Fruit fly (Drosophila melanogaster) whole organism, embryonic: Measurements from ENCODE around the gene CG7742.

Source experiments
- Antp ChIP-seq: fragments of 200-800 bp; sonication (Bioruptor generic); optimal IDR thresholded peaks from 3 replicates; lab custom pipeline; 2016; ENCODE audit warnings: missing biosample characterization, missing genetic modification characterization
- Atf3 ChIP-seq: fragments of 200-800 bp; sonication (Bioruptor generic); optimal IDR thresholded peaks from 3 replicates; lab custom pipeline; 2016; ENCODE audit warnings: missing biosample characterization, missing genetic modification characterization
- Awh ChIP-seq: fragments of 200-800 bp; sonication (Bioruptor generic); IDR thresholded peaks from 2 replicates; pipeline ENCODE4, ENCODE4 v1.3.6; 2022; ENCODE audit warnings: missing biosample characterization, missing genetic modification characterization
- C15 ChIP-seq: fragments of 200-800 bp; sonication (Bioruptor generic); IDR thresholded peaks from 3 replicates; pipeline ENCODE4 v1.3.6; 2022; ENCODE audit warnings: missing biosample characterization, missing genetic modification characterization
- CG11723 ChIP-seq: fragments of 200-800 bp; sonication (Bioruptor generic); optimal IDR thresholded peaks from 2 replicates; lab custom pipeline; 2017; ENCODE audit warnings: missing biosample characterization, mild to moderate bottlenecking, missing genetic modification characterization
- CG12236 ChIP-seq: fragments of 200-800 bp; sonication (Bioruptor generic); optimal IDR thresholded peaks from 2 replicates; lab custom pipeline; 2016; ENCODE audit warnings: missing biosample characterization, missing genetic modification characterization
- CG13624 ChIP-seq: fragments of 200-800 bp; sonication (Bioruptor generic); optimal IDR thresholded peaks from 2 replicates; lab custom pipeline; 2016; ENCODE audit warnings: missing biosample characterization, missing genetic modification characterization
- CG14860 ChIP-seq: fragments of 200-800 bp; sonication (Bioruptor generic); IDR thresholded peaks from 3 replicates; pipeline ENCODE4 v1.3.6; 2022; ENCODE audit warnings: missing biosample characterization, missing genetic modification characterization; ENCODE audit not compliant: partially characterized antibody
- CG16815 ChIP-seq: fragments of 200-800 bp; sonication (Bioruptor generic); optimal IDR thresholded peaks from 3 replicates; lab custom pipeline; 2017; ENCODE audit warnings: missing biosample characterization, mild to moderate bottlenecking, missing genetic modification characterization
- CG17186 ChIP-seq: fragments of 200-800 bp; sonication (Bioruptor generic); optimal IDR thresholded peaks from 3 replicates; lab custom pipeline; 2017; ENCODE audit warnings: missing biosample characterization, missing genetic modification reagents, missing genetic modification characterization
- CG2202 ChIP-seq: fragments of 200-800 bp; sonication (Bioruptor generic); optimal IDR thresholded peaks from 2 replicates; lab custom pipeline; 2018; ENCODE audit warnings: missing biosample characterization, mild to moderate bottlenecking, missing genetic modification characterization
- CG2875 ChIP-seq: fragments of 200-800 bp; sonication (Bioruptor generic); optimal IDR thresholded peaks from 2 replicates; lab custom pipeline; 2017; ENCODE audit warnings: missing biosample characterization, mild to moderate bottlenecking, missing genetic modification characterization, missing genetic modification reagents
- CG34224 ChIP-seq: fragments of 200-800 bp; sonication (Bioruptor generic); IDR thresholded peaks from 3 replicates; pipeline ENCODE4 v1.3.6; 2022; ENCODE audit warnings: missing biosample characterization, missing genetic modification characterization; ENCODE audit not compliant: partially characterized antibody
- CG4617 ChIP-seq: fragments of 200-800 bp; sonication (Bioruptor generic); optimal IDR thresholded peaks from 3 replicates; lab custom pipeline; 2016; ENCODE audit warnings: missing biosample characterization, missing genetic modification characterization, borderline replicate concordance
- CG7963 ChIP-seq: fragments of 200-800 bp; sonication (Bioruptor generic); IDR thresholded peaks from 3 replicates; pipeline ENCODE4 v1.3.6; 2022; ENCODE audit warnings: missing biosample characterization, missing genetic modification characterization; ENCODE audit not compliant: partially characterized antibody
- CTCF ChIP-seq: fragments of 200-800 bp; sonication (Bioruptor generic); optimal IDR thresholded peaks from 2 replicates; lab custom pipeline; 2017; ENCODE audit warnings: missing biosample characterization, mild to moderate bottlenecking, missing genetic modification characterization, moderate library complexity
- Deaf1 ChIP-seq: fragments of 200-800 bp; optimal IDR thresholded peaks from 3 replicates; lab custom pipeline; 2019; ENCODE audit warnings: missing biosample characterization, mild to moderate bottlenecking, missing genetic modification characterization, moderate library complexity
- Dp ChIP-seq: fragments of 200-800 bp; sonication (Bioruptor generic); optimal IDR thresholded peaks from 2 replicates; lab custom pipeline; 2018; ENCODE audit warnings: missing biosample characterization, mild to moderate bottlenecking, missing genetic modification characterization, moderate library complexity
- Ets65A ChIP-seq: fragments of 200-800 bp; sonication (Bioruptor generic); peaks from one replicate; lab custom pipeline; 2016; ENCODE audit warnings: missing biosample characterization, missing genetic modification characterization
- Fer2 ChIP-seq: fragments of 200-800 bp; sonication (Bioruptor generic); optimal IDR thresholded peaks from 2 replicates; lab custom pipeline; 2018; ENCODE audit warnings: missing biosample characterization, mild to moderate bottlenecking, missing genetic modification characterization, moderate library complexity
- Hand ChIP-seq: fragments of 200-800 bp; sonication (Bioruptor generic); optimal IDR thresholded peaks from 2 replicates; lab custom pipeline; 2017; ENCODE audit warnings: mild to moderate bottlenecking, missing biosample characterization, missing genetic modification reagents, missing genetic modification characterization
- NfI ChIP-seq: fragments of 200-800 bp; sonication (Bioruptor generic); optimal IDR thresholded peaks from 3 replicates; lab custom pipeline; 2018; ENCODE audit warnings: missing biosample characterization, mild to moderate bottlenecking, missing genetic modification characterization, moderate library complexity
- Oaz ChIP-seq: fragments of 200-800 bp; sonication (Bioruptor generic); IDR thresholded peaks from 2 replicates; pipeline ENCODE4 v1.3.6; 2022; ENCODE audit warnings: missing biosample characterization, missing genetic modification characterization
- Spps ChIP-seq: fragments of 200-800 bp; sonication (Bioruptor generic); optimal IDR thresholded peaks from 2 replicates; lab custom pipeline; 2018; ENCODE audit warnings: missing biosample characterization, mild to moderate bottlenecking, missing genetic modification characterization
- YL-1 ChIP-seq: fragments of 200-800 bp; sonication (Bioruptor generic); optimal IDR thresholded peaks from 3 replicates; lab custom pipeline; 2017; ENCODE audit warnings: missing biosample characterization, mild to moderate bottlenecking, missing genetic modification characterization
- ase ChIP-seq: fragments of 200-800 bp; sonication (Bioruptor generic); IDR thresholded peaks from 3 replicates; pipeline ENCODE4 v1.3.6; 2022; ENCODE audit warnings: missing biosample characterization, missing genetic modification characterization
- bab2 ChIP-seq: fragments of 200-800 bp; sonication (Bioruptor generic); optimal IDR thresholded peaks from 2 replicates; lab custom pipeline; 2016; ENCODE audit warnings: missing biosample characterization, missing genetic modification characterization
- cad ChIP-seq: fragments of >200 bp; optimal IDR thresholded peaks from 2 replicates; lab custom pipeline; 2017; ENCODE audit warnings: missing biosample characterization, missing genetic modification characterization
- cwo ChIP-seq: fragments of 200-800 bp; sonication (Bioruptor generic); optimal IDR thresholded peaks from 3 replicates; lab custom pipeline; 2017; ENCODE audit warnings: missing biosample characterization, missing genetic modification characterization, mild to moderate bottlenecking, moderate library complexity, missing genetic modification reagents
- dati ChIP-seq: fragments of 200-800 bp; sonication (Bioruptor generic); IDR thresholded peaks from 2 replicates; pipeline ENCODE4 v1.3.6; 2022; ENCODE audit warnings: missing biosample characterization, missing genetic modification characterization
- dmrt11E ChIP-seq: fragments of 200-800 bp; sonication (Bioruptor generic); optimal IDR thresholded peaks from 3 replicates; lab custom pipeline; 2018; ENCODE audit warnings: missing biosample characterization, mild to moderate bottlenecking, missing genetic modification characterization, moderate library complexity
- en ChIP-seq: fragments of 200-800 bp; sonication (Bioruptor generic); optimal IDR thresholded peaks from 2 replicates; lab custom pipeline; 2016; ENCODE audit warnings: missing biosample characterization, missing genetic modification characterization
- ftz-f1 ChIP-seq: fragments of 200-800 bp; sonication (Bioruptor generic); optimal IDR thresholded peaks from 2 replicates; lab custom pipeline; 2016; ENCODE audit warnings: missing biosample characterization, missing genetic modification characterization
- hb ChIP-seq: fragments of 200-800 bp; sonication (Bioruptor generic); IDR thresholded peaks from 3 replicates; pipeline ENCODE4 v1.3.6; 2022; ENCODE audit warnings: missing biosample characterization, missing genetic modification characterization; ENCODE audit not compliant: partially characterized antibody
- hkb ChIP-seq, 2 experiments: fragments of 200-800 bp in 1 of 2; fragments of >200 bp in 1 of 2; sonication (Bioruptor generic) in 1 of 2; IDR thresholded peaks in 1 of 2; optimal IDR thresholded peaks in 1 of 2; 2 replicates each; pipeline versions ENCODE4 v1.3.6 to Lab custom; 2017 to 2022; ENCODE audit warnings: missing biosample characterization in 1 of 2, missing genetic modification characterization in 1 of 2
- kni ChIP-seq: fragments of 200-800 bp; sonication (Bioruptor generic); optimal IDR thresholded peaks from 3 replicates; lab custom pipeline; 2017; ENCODE audit warnings: mild to moderate bottlenecking, missing biosample characterization, missing genetic modification reagents, missing genetic modification characterization
- lmd ChIP-seq: fragments of 200-800 bp; sonication (Bioruptor generic); IDR thresholded peaks from 2 replicates; pipeline ENCODE4 v1.3.6; 2022; ENCODE audit warnings: missing biosample characterization, missing genetic modification characterization
- lov ChIP-seq, 2 experiments: fragments of 200-800 bp in 1 of 2; fragments of >200 bp in 1 of 2; sonication (Bioruptor generic) in 1 of 2; IDR thresholded peaks in 1 of 2; optimal IDR thresholded peaks in 1 of 2; 2 replicates in 1 of 2; 3 replicates in 1 of 2; pipeline versions ENCODE4 v1.3.6 to Lab custom; 2017 to 2022; ENCODE audit warnings: missing biosample characterization in 1 of 2, missing genetic modification characterization in 1 of 2
- mirr ChIP-seq: fragments of 200-800 bp; sonication (Bioruptor generic); optimal IDR thresholded peaks from 3 replicates; lab custom pipeline; 2018; ENCODE audit warnings: missing biosample characterization, mild to moderate bottlenecking, missing genetic modification characterization
- otp ChIP-seq: fragments of 200-800 bp; sonication (Bioruptor generic); IDR thresholded peaks from 3 replicates; pipeline ENCODE4, ENCODE4 v1.3.6; 2022; ENCODE audit warnings: missing biosample characterization, missing genetic modification characterization
- prd ChIP-seq, 3 experiments: fragments of >200 bp in 2 of 3; fragments of 200-800 bp in 1 of 3; sonication (Bioruptor generic) in 1 of 3; optimal IDR thresholded peaks in 2 of 3; IDR thresholded peaks in 1 of 3; 2 replicates in 2 of 3; 3 replicates in 1 of 3; pipeline versions ENCODE4 v1.3.6 to Lab custom; 2017 to 2022; ENCODE audit warnings: missing biosample characterization in 1 of 3, missing genetic modification characterization in 1 of 3
- rib ChIP-seq: fragments of 200-800 bp; sonication (Bioruptor generic); IDR thresholded peaks from 2 replicates; pipeline ENCODE4 v1.3.6; 2022; ENCODE audit warnings: missing biosample characterization, missing genetic modification characterization
- sisA ChIP-seq: fragments of 200-800 bp; sonication (Bioruptor generic); IDR thresholded peaks from 2 replicates; pipeline ENCODE4 v1.3.6; 2022; ENCODE audit warnings: missing biosample characterization, missing genetic modification characterization
- sqz ChIP-seq: fragments of 200-800 bp; sonication (Bioruptor generic); optimal IDR thresholded peaks from 3 replicates; lab custom pipeline; 2018; ENCODE audit warnings: missing biosample characterization, mild to moderate bottlenecking, missing genetic modification characterization
- tll ChIP-seq, 2 experiments: fragments of 200-800 bp in 1 of 2; fragments of >200 bp in 1 of 2; sonication (Bioruptor generic) in 1 of 2; optimal IDR thresholded peaks; 2 replicates each; lab custom pipeline; 2017 to 2019; ENCODE audit warnings: missing biosample characterization in 2 of 2, missing genetic modification characterization in 2 of 2, mild to moderate bottlenecking in 1 of 2, moderate library complexity in 1 of 2
- twi ChIP-seq: fragments of 200-800 bp; optimal IDR thresholded peaks from 2 replicates; lab custom pipeline; 2019; ENCODE audit warnings: missing biosample characterization, mild to moderate bottlenecking, missing genetic modification characterization, moderate library complexity
- usp ChIP-seq: fragments of >200 bp; optimal IDR thresholded peaks from 2 replicates; lab custom pipeline; 2017; ENCODE audit warnings: missing biosample characterization, missing genetic modification characterization
- vvl ChIP-seq: fragments of 200-800 bp; sonication (Bioruptor generic); IDR thresholded peaks from 2 replicates; pipeline ENCODE4 v1.3.6; 2022; ENCODE audit warnings: missing biosample characterization, missing genetic modification characterization

Gene CG7742

dm6 chr2L:5239433-5240278, 24.8 kb upstream of the CG7742 start (continued):
- no peak for TF ChIP-seq NfI (GFP tag; lab: Kevin White, UChicago)
- peak; percentile 21 for TF ChIP-seq sqz
- TF ChIP-seq hkb (optimal IDR thresholded peaks at IDR 0.05; lab: Kevin White, UChicago), result no peak
- no peak for TF ChIP-seq hkb (GFP tag; IDR thresholded peaks at IDR 0.05; lab: Robert Waterston, UW)
- TF ChIP-seq ase (GFP tag; lab: Robert Waterston, UW), result 0 out of 3 replicates have a peak, but pooled peaks have one; percentile 16
- TF ChIP-seq Hand (GFP tag; lab: Kevin White, UChicago), result no peak
- TF ChIP-seq vvl (GFP tag; lab: Robert Waterston, UW), result no peak
- TF ChIP-seq Awh, result no peak; the same call in 1 of the 2 replicates
- TF ChIP-seq usp (GFP tag; lab: Kevin White, UChicago), result no peak
- no peak for TF ChIP-seq bab2 (GFP tag; lab: Kevin White, UChicago)
- TF ChIP-seq CG12236 (GFP tag; lab: Kevin White, UChicago), result no peak
- no peak for TF ChIP-seq CG34224 (GFP tag; lab: Robert Waterston, UW)
- no peak for TF ChIP-seq prd (optimal IDR thresholded peaks at IDR 0.05; lab: Kevin White, UChicago)
- no peak for TF ChIP-seq prd (GFP tag; IDR thresholded peaks at IDR 0.05; lab: Robert Waterston, UW)
- no peak for TF ChIP-seq CG4617 (GFP tag; lab: Kevin White, UChicago)
- no peak for TF ChIP-seq CG14860 (GFP tag; lab: Robert Waterston, UW)
- no peak for TF ChIP-seq cwo (GFP tag; lab: Kevin White, UChicago)
- TF ChIP-seq Atf3 (GFP tag; lab: Kevin White, UChicago), result no peak
- peak; percentile 92 for TF ChIP-seq kni (GFP tag; lab: Kevin White, UChicago)
- TF ChIP-seq Deaf1 (tag; lab: Kevin White, UChicago), result no peak
- peak; percentile 100 for TF ChIP-seq twi (tag; lab: Kevin White, UChicago)
- TF ChIP-seq cad, result peak; percentile 53
- TF ChIP-seq Spps, result no peak
- TF ChIP-seq Fer2 (tag; lab: Kevin White, UChicago), result no peak
- TF ChIP-seq rib (GFP tag; lab: Robert Waterston, UW), result no peak
- no peak for TF ChIP-seq en (GFP tag; lab: Kevin White, UChicago)
- 0 out of 3 replicates have a peak, but pooled peaks have one; percentile 39 for TF ChIP-seq otp (GFP tag; lab: Robert Waterston, UW)
- TF ChIP-seq tll (GFP tag; optimal IDR thresholded peaks at IDR 0.05; lab: Kevin White, UChicago), result peak in 1 of 2 experiments; percentile 6
- no peak for TF ChIP-seq CG16815 (GFP tag; lab: Kevin White, UChicago)
- no peak for TF ChIP-seq C15
- 0 out of 2 replicates have a peak, but pooled peaks have one; percentile 5 for TF ChIP-seq lmd (GFP tag; lab: Robert Waterston, UW)
- TF ChIP-seq CG2202 (tag; lab: Kevin White, UChicago), result peak; percentile 16
- TF ChIP-seq Ets65A (GFP tag; lab: Kevin White, UChicago), result no peak
- no peak for TF ChIP-seq CTCF (GFP tag; lab: Kevin White, UChicago)
- no peak for TF ChIP-seq lov (optimal IDR thresholded peaks at IDR 0.05; lab: Kevin White, UChicago)
- TF ChIP-seq lov (GFP tag; IDR thresholded peaks at IDR 0.05; lab: Robert Waterston, UW), result no peak
- TF ChIP-seq CG2875 (GFP tag; lab: Kevin White, UChicago), result no peak
- TF ChIP-seq dmrt11E (tag; lab: Kevin White, UChicago), result no peak
- TF ChIP-seq Oaz, result no peak
- TF ChIP-seq CG17186 (GFP tag; lab: Kevin White, UChicago), result no peak
- no peak for TF ChIP-seq sisA
- TF ChIP-seq dati (GFP tag; lab: Robert Waterston, UW), result no peak
- no peak for TF ChIP-seq CG11723
- no peak for TF ChIP-seq Dp
- no peak for TF ChIP-seq CG7963 (GFP tag; lab: Robert Waterston, UW)
- TF ChIP-seq CG13624 (GFP tag; lab: Kevin White, UChicago), result no peak
- no peak for TF ChIP-seq ftz-f1
- no peak for TF ChIP-seq mirr
- no peak for TF ChIP-seq Antp (GFP tag; lab: Kevin White, UChicago)
- no peak for TF ChIP-seq YL-1 (GFP tag; lab: Kevin White, UChicago)
- no peak for TF ChIP-seq hb (GFP tag; lab: Robert Waterston, UW)
